Fruit fly (Drosophila melanogaster): ENCODE measurements around the gene Cht7.
A peak's percentile ranks its signal among the peaks of the same experiment; 100 is the strongest.

The Cht7 gene

DNA sequence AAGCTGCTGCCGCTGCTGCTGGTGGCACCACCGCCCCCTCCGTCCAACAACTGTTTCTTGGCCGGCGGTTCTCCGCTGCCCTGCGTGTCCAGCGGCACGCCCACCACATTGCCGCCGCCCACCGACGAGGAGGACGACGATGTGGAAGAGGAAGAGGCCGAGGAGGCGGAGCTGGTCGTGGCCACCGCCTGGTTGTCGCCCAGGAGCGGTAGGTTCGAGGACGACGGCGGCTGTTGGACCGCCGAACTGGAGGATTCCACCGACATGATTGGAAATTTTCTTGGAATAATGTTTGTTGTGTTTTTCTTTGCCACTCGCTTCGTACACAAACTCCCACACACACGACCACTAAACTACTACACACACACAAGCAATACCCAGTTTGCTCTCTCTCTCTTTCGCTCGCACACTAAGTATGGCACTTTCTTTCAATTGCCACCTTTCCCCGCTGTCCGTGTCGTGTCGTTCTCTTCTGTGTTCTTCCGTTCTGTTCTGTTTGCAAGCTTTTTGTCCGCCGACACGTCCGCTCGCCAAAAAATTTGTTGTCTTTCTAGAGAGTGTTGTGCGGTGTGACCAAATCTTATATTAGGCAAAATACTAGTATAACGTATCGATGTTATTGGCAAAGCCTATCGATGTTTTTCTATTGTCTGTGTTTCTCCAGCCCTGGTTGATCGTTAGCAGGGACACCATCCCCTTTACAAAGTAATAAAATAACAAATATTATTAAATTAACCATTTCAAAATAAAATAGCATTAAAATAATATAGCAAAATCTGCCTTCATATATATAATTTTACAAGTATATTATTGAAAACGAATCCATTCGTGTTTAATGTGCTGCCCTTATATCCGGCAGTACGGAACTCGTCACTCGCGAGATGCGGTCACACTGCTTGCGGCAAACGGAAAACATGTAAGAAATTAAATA, 36.2 kb downstream of the Cht7 start, which contains the start of the genes CG32486 and PAN3 (continued):
- peak; percentile 6 for TF ChIP-seq CG8944 (GFP tag; optimal IDR thresholded peaks at IDR 0.05)
- TF ChIP-seq YL-1 (GFP tag; optimal IDR thresholded peaks at IDR 0.05) = peak; percentile 54
- TF ChIP-seq ro (GFP tag; IDR thresholded peaks at IDR 0.05) = no peak
- TF ChIP-seq hkb (optimal IDR thresholded peaks at IDR 0.05) = peak; percentile 82
- TF ChIP-seq hkb (GFP tag; IDR thresholded peaks at IDR 0.05) = peak; percentile 46; the same call in 1 of the 2 replicates
- TF ChIP-seq CG17612 (GFP tag; IDR thresholded peaks at IDR 0.05) = no peak
- no peak for TF ChIP-seq danr (GFP tag; IDR thresholded peaks at IDR 0.05)
- TF ChIP-seq CG10366 (GFP tag; IDR thresholded peaks at IDR 0.05) = no peak; the same call in 1 of the 2 replicates
- TF ChIP-seq zen2 (GFP tag; IDR thresholded peaks at IDR 0.05; ENCODE audit: partially characterized antibody) = peak; percentile 45; the same call in 2 of the 3 replicates
- TF ChIP-seq cg (GFP tag; optimal IDR thresholded peaks at IDR 0.05) = peak; percentile 88
- peak; percentile 57 for TF ChIP-seq Nf-YC (tag; optimal IDR thresholded peaks at IDR 0.05)
- TF ChIP-seq C15 (GFP tag; IDR thresholded peaks at IDR 0.05) = no peak
- peak; percentile 74 for TF ChIP-seq ken (GFP tag; IDR thresholded peaks at IDR 0.05)
- TF ChIP-seq sna (GFP tag; IDR thresholded peaks at IDR 0.05; ENCODE audit: partially characterized antibody) = peak; percentile 76; the same call in 1 of the 2 replicates
- peak; percentile 70 for TF ChIP-seq Dek (tag; optimal IDR thresholded peaks at IDR 0.05)
- TF ChIP-seq CG9817 (tag; optimal IDR thresholded peaks at IDR 0.05) = peak; percentile 31
- peak; percentile 84 for TF ChIP-seq CG12769 (tag; optimal IDR thresholded peaks at IDR 0.05)
- TF ChIP-seq kni (GFP tag; optimal IDR thresholded peaks at IDR 0.05) = peak; percentile 20
- no peak for TF ChIP-seq CG4282 (GFP tag; optimal IDR thresholded peaks at IDR 0.05)
- peak; percentile 53 for TF ChIP-seq CG1603 (tag; optimal IDR thresholded peaks at IDR 0.05)
- TF ChIP-seq eyg (GFP tag; optimal IDR thresholded peaks at IDR 0.05) = no peak
- TF ChIP-seq HLH54F (GFP tag; optimal IDR thresholded peaks at IDR 0.05) = peak; percentile 10
- peak; percentile 51 for TF ChIP-seq CG17186 (GFP tag; optimal IDR thresholded peaks at IDR 0.05)
- peak; percentile 71 for TF ChIP-seq ERR (GFP tag; optimal IDR thresholded peaks at IDR 0.05)
- peak; percentile 35 for TF ChIP-seq Max (GFP tag; optimal IDR thresholded peaks at IDR 0.05)
- no peak for TF ChIP-seq CG10274 (GFP tag; optimal IDR thresholded peaks at IDR 0.05)
- no peak for TF ChIP-seq pan (optimal IDR thresholded peaks at IDR 0.05)
- no peak for TF ChIP-seq pan (GFP tag; optimal IDR thresholded peaks at IDR 0.05 in 1 of 2, IDR thresholded peaks at IDR 0.05 in 1 of 2)

DNA sequence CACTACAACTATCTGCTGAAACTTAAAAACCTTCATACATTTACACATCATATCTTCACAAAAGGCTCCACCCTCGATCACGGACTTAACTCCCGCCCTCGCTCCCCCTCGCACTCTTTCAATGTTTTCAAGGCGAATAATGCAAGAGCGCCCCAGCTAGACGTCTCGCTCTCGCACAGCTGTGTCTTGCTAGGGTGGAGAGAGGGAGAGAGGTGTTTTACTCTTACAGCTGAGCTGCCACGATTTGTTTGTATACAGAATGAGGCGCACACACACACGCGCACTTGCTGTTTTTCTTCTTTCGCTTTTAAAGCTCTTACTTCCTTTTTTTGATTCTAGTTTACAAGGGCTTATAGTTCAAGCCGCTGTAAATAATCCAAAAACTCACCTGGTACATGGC, 37.0 kb downstream of the Cht7 start:
- TF ChIP-seq Hr78 (GFP tag; optimal IDR thresholded peaks at IDR 0.05) = no peak
- TF ChIP-seq hbn (GFP tag; IDR thresholded peaks at IDR 0.05; ENCODE audit: partially characterized antibody) = 0 out of 2 replicates have a peak, but pooled peaks have one; percentile 12
- no peak for TF ChIP-seq croc (GFP tag; conservative IDR thresholded peaks at IDR 0.05)
- TF ChIP-seq CG9609 (GFP tag; optimal IDR thresholded peaks at IDR 0.05) = no peak
- peak in 1 of 2 experiments; percentile 76 for TF ChIP-seq crp (GFP tag; optimal IDR thresholded peaks at IDR 0.05)
- peak; percentile 95; the same call in 3 of the 4 replicates for TF ChIP-seq chinmo (GFP tag; IDR thresholded peaks at IDR 0.05; ENCODE audit: partially characterized antibody)
- TF ChIP-seq Myb (GFP tag; optimal IDR thresholded peaks at IDR 0.05) = no peak
- TF ChIP-seq CG8924 (tag; optimal IDR thresholded peaks at IDR 0.05) = no peak
- TF ChIP-seq slbo (GFP tag; IDR thresholded peaks at IDR 0.05) = no peak
- no peak for TF ChIP-seq pan (optimal IDR thresholded peaks at IDR 0.05)
- TF ChIP-seq pan (GFP tag; optimal IDR thresholded peaks at IDR 0.05 in 1 of 2, IDR thresholded peaks at IDR 0.05 in 1 of 2) = peak in 1 of 2 experiments; percentile 9
- TF ChIP-seq tna (GFP tag; IDR thresholded peaks at IDR 0.05; ENCODE audit: partially characterized antibody) = no peak
- TF ChIP-seq CG4820 (GFP tag; optimal IDR thresholded peaks at IDR 0.05) = no peak
- no peak for TF ChIP-seq eyg (GFP tag; optimal IDR thresholded peaks at IDR 0.05)
- TF ChIP-seq CG10321 (GFP tag; IDR thresholded peaks at IDR 0.05) = peak; percentile 95
- TF ChIP-seq tll (GFP tag; optimal IDR thresholded peaks at IDR 0.05) = no peak
- no peak for TF ChIP-seq CG30403 (GFP tag; optimal IDR thresholded peaks at IDR 0.05)
- peak; percentile 89 for TF ChIP-seq CG1832 (GFP tag; optimal IDR thresholded peaks at IDR 0.05)
- TF ChIP-seq chn (GFP tag; optimal IDR thresholded peaks at IDR 0.05) = peak; percentile 30
- peak; percentile 83 for TF ChIP-seq ftz-f1 (GFP tag; optimal IDR thresholded peaks at IDR 0.05)
- TF ChIP-seq CG17359 (tag; optimal IDR thresholded peaks at IDR 0.05) = no peak
- no peak for TF ChIP-seq CG8359 (GFP tag; optimal IDR thresholded peaks at IDR 0.05; ENCODE audit: borderline replicate concordance)
- peak; percentile 35 for TF ChIP-seq Med (GFP tag)

Measured in whole organism, embryonic.